Worm (Caenorhabditis elegans): Measurements from ENCODE around the gene ykt-6.

ce11 chrIII:7263028-7263427 lies 24.4 kb downstream of the ykt-6 start:
- no peak for TF ChIP-seq pag-3 (tag; optimal IDR thresholded peaks at IDR 0.05; ENCODE audit: borderline replicate concordance)
- TF ChIP-seq unc-3 (GFP tag; conservative IDR thresholded peaks at IDR 0.05), result no peak
- TF ChIP-seq unc-3 (tag; optimal IDR thresholded peaks at IDR 0.05), result no peak
- no peak for TF ChIP-seq dmd-4 (tag; optimal IDR thresholded peaks at IDR 0.05; ENCODE audit: borderline replicate concordance)
- no peak for TF ChIP-seq pha-4 (tag; optimal IDR thresholded peaks at IDR 0.05)
- no peak for TF ChIP-seq ceh-19 (GFP tag; optimal IDR thresholded peaks at IDR 0.05)
